Fruit fly (Drosophila melanogaster) whole organism, embryonic: ENCODE data around the gene f-cup.

ENCODE experiments used
- B-H2 ChIP-seq: fragments of 200-800 bp; sonication (Bioruptor generic); optimal IDR thresholded peaks from 2 replicates; lab custom pipeline; 2018; ENCODE audit warnings: missing biosample characterization, mild to moderate bottlenecking, missing genetic modification characterization
- BEAF-32 ChIP-seq: fragments of 200-800 bp; sonication (Bioruptor generic); optimal IDR thresholded peaks from 3 replicates; lab custom pipeline; 2017; ENCODE audit warnings: missing biosample characterization, missing genetic modification characterization, mild to moderate bottlenecking, moderate library complexity, missing genetic modification reagents
- Bteb2 ChIP-seq: fragments of 200-800 bp; sonication (Bioruptor generic); optimal IDR thresholded peaks from 2 replicates; lab custom pipeline; 2016; ENCODE audit warnings: missing biosample characterization, missing genetic modification characterization
- CG10431 ChIP-seq: fragments of 200-800 bp; sonication (Bioruptor generic); optimal IDR thresholded peaks from 3 replicates; lab custom pipeline; 2018; ENCODE audit warnings: missing biosample characterization, mild to moderate bottlenecking, missing genetic modification characterization
- CG10654 ChIP-seq: fragments of 200-800 bp; sonication (Bioruptor generic); optimal IDR thresholded peaks from 2 replicates; lab custom pipeline; 2016; ENCODE audit warnings: missing biosample characterization, missing genetic modification characterization
- CG11398 ChIP-seq: fragments of 200-800 bp; sonication (Bioruptor generic); optimal IDR thresholded peaks from 2 replicates; lab custom pipeline; 2016; ENCODE audit warnings: missing biosample characterization, missing genetic modification characterization
- CG11456 ChIP-seq: fragments of 200-800 bp; sonication (Bioruptor generic); IDR thresholded peaks from 3 replicates; pipeline ENCODE4 v1.3.6; 2022; ENCODE audit warnings: missing biosample characterization, missing genetic modification characterization
- CG11723 ChIP-seq: fragments of 200-800 bp; sonication (Bioruptor generic); optimal IDR thresholded peaks from 2 replicates; lab custom pipeline; 2017; ENCODE audit warnings: missing biosample characterization, mild to moderate bottlenecking, missing genetic modification characterization
- CG13296 ChIP-seq: fragments of 200-800 bp; sonication (Bioruptor generic); optimal IDR thresholded peaks from 3 replicates; lab custom pipeline; 2018; ENCODE audit warnings: missing biosample characterization, mild to moderate bottlenecking, missing genetic modification characterization
- CG1602 ChIP-seq: fragments of 200-800 bp; sonication (Bioruptor generic); optimal IDR thresholded peaks from 3 replicates; lab custom pipeline; 2016; ENCODE audit warnings: missing biosample characterization, missing genetic modification characterization
- CG1603 ChIP-seq: fragments of 200-800 bp; sonication (Bioruptor generic); optimal IDR thresholded peaks from 2 replicates; lab custom pipeline; 2019; ENCODE audit warnings: missing biosample characterization, mild to moderate bottlenecking, missing genetic modification characterization, moderate library complexity
- CG16779 ChIP-seq: fragments of 200-800 bp; sonication (Bioruptor generic); IDR thresholded peaks from 2 replicates; pipeline ENCODE4 v1.3.6; 2022; ENCODE audit warnings: missing biosample characterization, missing genetic modification characterization
- CG16813 ChIP-seq: fragments of 200-800 bp; sonication (Bioruptor generic); IDR thresholded peaks from 3 replicates; pipeline ENCODE4 v1.3.6; 2022; ENCODE audit warnings: missing biosample characterization, missing genetic modification characterization; ENCODE audit not compliant: partially characterized antibody
- CG16815 ChIP-seq: fragments of 200-800 bp; sonication (Bioruptor generic); optimal IDR thresholded peaks from 3 replicates; lab custom pipeline; 2017; ENCODE audit warnings: missing biosample characterization, mild to moderate bottlenecking, missing genetic modification characterization
- CG17568 ChIP-seq: fragments of 200-800 bp; sonication (Bioruptor generic); optimal IDR thresholded peaks from 2 replicates; lab custom pipeline; 2018; ENCODE audit warnings: missing biosample characterization, mild to moderate bottlenecking, missing genetic modification characterization, moderate library complexity
- CG2875 ChIP-seq: fragments of 200-800 bp; sonication (Bioruptor generic); optimal IDR thresholded peaks from 2 replicates; lab custom pipeline; 2017; ENCODE audit warnings: missing biosample characterization, mild to moderate bottlenecking, missing genetic modification characterization, missing genetic modification reagents
- CG4854 ChIP-seq: fragments of 200-800 bp; sonication (Bioruptor generic); optimal IDR thresholded peaks from 2 replicates; lab custom pipeline; 2016; ENCODE audit warnings: missing biosample characterization, missing genetic modification characterization, inconsistent platforms
- CG5180 ChIP-seq: fragments of 200-800 bp; sonication (Bioruptor generic); optimal IDR thresholded peaks from 3 replicates; lab custom pipeline; 2017; ENCODE audit warnings: missing biosample characterization, missing genetic modification characterization, mild to moderate bottlenecking, moderate library complexity, missing genetic modification reagents
- CG5953 ChIP-seq: fragments of 200-800 bp; sonication (Bioruptor generic); IDR thresholded peaks from 2 replicates; pipeline ENCODE4 v1.3.6; 2022; ENCODE audit warnings: missing biosample characterization, missing genetic modification characterization
- CG8388 ChIP-seq: fragments of 200-800 bp; sonication (Bioruptor generic); optimal IDR thresholded peaks from 2 replicates; lab custom pipeline; 2019; ENCODE audit warnings: missing biosample characterization, mild to moderate bottlenecking, missing genetic modification characterization, moderate library complexity
- Drgx ChIP-seq: fragments of 200-800 bp; sonication (Bioruptor generic); IDR thresholded peaks from 2 replicates; pipeline ENCODE4 v1.3.6; 2022; ENCODE audit warnings: missing biosample characterization, missing genetic modification characterization
- Ets97D ChIP-seq: fragments of 200-800 bp; sonication (Bioruptor generic); optimal IDR thresholded peaks from 3 replicates; lab custom pipeline; 2016; ENCODE audit warnings: missing biosample characterization, missing genetic modification characterization
- Oli ChIP-seq: fragments of 200-800 bp; sonication (Bioruptor generic); optimal IDR thresholded peaks from 2 replicates; lab custom pipeline; 2018; ENCODE audit warnings: missing biosample characterization, mild to moderate bottlenecking, missing genetic modification characterization, moderate library complexity
- Optix ChIP-seq: fragments of 200-800 bp; sonication (Bioruptor generic); IDR thresholded peaks from 3 replicates; pipeline ENCODE4 v1.3.6; 2022; ENCODE audit warnings: missing biosample characterization, missing genetic modification characterization
- Rfx ChIP-seq: fragments of 200-800 bp; sonication (Bioruptor generic); IDR thresholded peaks from 2 replicates; pipeline ENCODE4 v1.3.6; 2022; ENCODE audit warnings: missing biosample characterization, missing genetic modification characterization
- Sox102F ChIP-seq: fragments of 200-800 bp; sonication (Bioruptor generic); optimal IDR thresholded peaks from 2 replicates; lab custom pipeline; 2018; ENCODE audit warnings: missing biosample characterization, mild to moderate bottlenecking, missing genetic modification characterization, moderate library complexity
- aop ChIP-seq: fragments of 200-800 bp; sonication (Bioruptor generic); IDR thresholded peaks from 2 replicates; pipeline ENCODE4 v1.3.6; 2022; ENCODE audit warnings: missing biosample characterization, missing genetic modification characterization
- chm ChIP-seq: fragments of 200-800 bp; sonication (Bioruptor generic); IDR thresholded peaks from 2 replicates; pipeline ENCODE4 v1.3.6; 2022; ENCODE audit warnings: missing biosample characterization, missing genetic modification characterization
- ci ChIP-seq: fragments of 200-800 bp; sonication (Bioruptor generic); IDR thresholded peaks from 3 replicates; pipeline ENCODE4 v1.3.6; 2022; ENCODE audit warnings: missing biosample characterization, missing genetic modification characterization
- dm ChIP-seq: fragments of 200-800 bp; sonication (Bioruptor generic); optimal IDR thresholded peaks from 3 replicates; lab custom pipeline; 2016; ENCODE audit warnings: missing biosample characterization, missing genetic modification characterization
- esg ChIP-seq: fragments of 200-800 bp; sonication (Bioruptor generic); conservative IDR thresholded peaks from 2 replicates; pipeline ENCODE4 v1.3.6; 2022; ENCODE audit warnings: missing biosample characterization, missing genetic modification characterization
- fd64A ChIP-seq: fragments of 200-800 bp; sonication (Bioruptor generic); optimal IDR thresholded peaks from 3 replicates; lab custom pipeline; 2018; ENCODE audit warnings: missing biosample characterization, mild to moderate bottlenecking, missing genetic modification characterization
- fd96Cb ChIP-seq: fragments of 200-800 bp; sonication (Bioruptor generic); optimal IDR thresholded peaks from 2 replicates; lab custom pipeline; 2018; ENCODE audit warnings: missing biosample characterization, mild to moderate bottlenecking, missing genetic modification characterization, moderate library complexity
- gcm ChIP-seq: fragments of 200-800 bp; sonication (Bioruptor generic); optimal IDR thresholded peaks from 2 replicates; lab custom pipeline; 2019; ENCODE audit warnings: missing biosample characterization, mild to moderate bottlenecking, missing genetic modification characterization, moderate library complexity
- gem ChIP-seq: fragments of 200-800 bp; sonication (Bioruptor generic); optimal IDR thresholded peaks from 2 replicates; lab custom pipeline; 2019; ENCODE audit warnings: missing biosample characterization, mild to moderate bottlenecking, missing genetic modification characterization, moderate library complexity
- gro ChIP-seq: fragments of 200-800 bp; sonication (Bioruptor generic); optimal IDR thresholded peaks from 2 replicates; lab custom pipeline; 2016; ENCODE audit warnings: missing biosample characterization, missing genetic modification characterization
- gt ChIP-seq: fragments of 200-800 bp; sonication (Bioruptor generic); IDR thresholded peaks from 2 replicates; pipeline ENCODE4 v1.3.6; 2022; ENCODE audit warnings: missing biosample characterization, missing genetic modification characterization
- kah ChIP-seq: fragments of 200-800 bp; sonication (Bioruptor generic); optimal IDR thresholded peaks from 2 replicates; lab custom pipeline; 2018; ENCODE audit warnings: missing biosample characterization, mild to moderate bottlenecking, missing genetic modification characterization
- nom ChIP-seq: fragments of 200-800 bp; sonication (Bioruptor generic); optimal IDR thresholded peaks from 2 replicates; lab custom pipeline; 2017; ENCODE audit warnings: missing biosample characterization, missing genetic modification characterization, mild to moderate bottlenecking, moderate library complexity, missing genetic modification reagents
- scrt ChIP-seq: fragments of 200-800 bp; sonication (Bioruptor generic); optimal IDR thresholded peaks from 2 replicates; lab custom pipeline; 2018; ENCODE audit warnings: missing biosample characterization, mild to moderate bottlenecking, missing genetic modification characterization, moderate library complexity
- slbo ChIP-seq: fragments of 200-800 bp; sonication (Bioruptor generic); IDR thresholded peaks from 2 replicates; pipeline ENCODE4 v1.3.6; 2022; ENCODE audit warnings: missing biosample characterization, missing genetic modification characterization
- tin ChIP-seq: fragments of 200-800 bp; sonication (Bioruptor generic); optimal IDR thresholded peaks from 3 replicates; lab custom pipeline; 2016; ENCODE audit warnings: missing biosample characterization, missing genetic modification characterization
- tll ChIP-seq, 2 experiments: fragments of 200-800 bp in 1 of 2; fragments of >200 bp in 1 of 2; sonication (Bioruptor generic) in 1 of 2; optimal IDR thresholded peaks; 2 replicates each; lab custom pipeline; 2017 to 2019; ENCODE audit warnings: missing biosample characterization in 2 of 2, missing genetic modification characterization in 2 of 2, mild to moderate bottlenecking in 1 of 2, moderate library complexity in 1 of 2
- unc-4 ChIP-seq: fragments of 200-800 bp; sonication (Bioruptor generic); IDR thresholded peaks from 2 replicates; pipeline ENCODE4 v1.3.6; 2022; ENCODE audit warnings: missing biosample characterization, missing genetic modification characterization; ENCODE audit not compliant: partially characterized antibody
- unpg ChIP-seq: fragments of 200-800 bp; sonication (Bioruptor generic); optimal IDR thresholded peaks from 3 replicates; lab custom pipeline; 2018; ENCODE audit warnings: missing biosample characterization, mild to moderate bottlenecking, missing genetic modification characterization, moderate library complexity
- usp ChIP-seq: fragments of >200 bp; optimal IDR thresholded peaks from 2 replicates; lab custom pipeline; 2017; ENCODE audit warnings: missing biosample characterization, missing genetic modification characterization
- wek ChIP-seq: fragments of 200-800 bp; sonication (Bioruptor generic); optimal IDR thresholded peaks from 3 replicates; lab custom pipeline; 2018; ENCODE audit warnings: missing biosample characterization, mild to moderate bottlenecking, missing genetic modification characterization, moderate library complexity
- zfh1 ChIP-seq: fragments of 200-800 bp; sonication (Bioruptor generic); IDR thresholded peaks from 3 replicates; pipeline ENCODE4 v1.3.6; 2022; ENCODE audit warnings: missing biosample characterization, missing genetic modification characterization

The f-cup gene

dm6 chr3R:13713984-13714532, 13.4 kb upstream of the f-cup start (continued):
- TF ChIP-seq kah (GFP tag; lab: Kevin White, UChicago) (no peak), Optix (GFP tag; lab: Robert Waterston, UW) (0 out of 3 replicates have a peak, but pooled peaks have one; percentile 24), fd96Cb (tag; lab: Kevin White, UChicago) (no peak), Rfx (GFP tag; lab: Robert Waterston, UW) (0 out of 2 replicates have a peak, but pooled peaks have one; percentile 12), CG5953 (GFP tag; lab: Robert Waterston, UW) (peak; percentile 47; the same call in 1 of the 2 replicates), CG10431 (GFP tag; lab: Kevin White, UChicago) (no peak), gt (GFP tag; lab: Robert Waterston, UW) (no peak), ci (GFP tag; lab: Robert Waterston, UW) (0 out of 3 replicates have a peak, but pooled peaks have one; percentile 62), nom (peak; percentile 14), Bteb2 (GFP tag; lab: Kevin White, UChicago) (no peak), CG16779 (GFP tag; lab: Robert Waterston, UW) (0 out of 2 replicates have a peak, but pooled peaks have one; percentile 29), CG16813 (GFP tag; lab: Robert Waterston, UW) (no peak), gem (tag; lab: Kevin White, UChicago) (peak; percentile 7), CG17568 (GFP tag; lab: Kevin White, UChicago) (no peak), aop (GFP tag; lab: Robert Waterston, UW) (0 out of 2 replicates have a peak, but pooled peaks have one; percentile 60), CG11456 (GFP tag; lab: Robert Waterston, UW) (0 out of 3 replicates have a peak, but pooled peaks have one; percentile 33), CG4854 (GFP tag; lab: Kevin White, UChicago) (no peak), Drgx (0 out of 2 replicates have a peak, but pooled peaks have one; percentile 25), CG1603 (tag; lab: Kevin White, UChicago) (peak; percentile 30), fd64A (GFP tag; lab: Kevin White, UChicago) (peak; percentile 13)
- TF ChIP-seq, all 482 proteins: peak for 28

dm6 chr3R:13713541-13713940, 12.9 kb upstream of the f-cup start:
- peak; percentile 23 for TF ChIP-seq CG11723
- TF ChIP-seq gcm (GFP tag; lab: Kevin White, UChicago) = peak; percentile 20
- peak; percentile 3 for TF ChIP-seq scrt (GFP tag; lab: Kevin White, UChicago)
- TF ChIP-seq wek (GFP tag; lab: Kevin White, UChicago) = no peak
- TF ChIP-seq tin = peak; percentile 4
- peak; percentile 9 for TF ChIP-seq Oli (tag; lab: Kevin White, UChicago)
- no peak for TF ChIP-seq B-H2 (GFP tag; lab: Kevin White, UChicago)
- peak; percentile 7 for TF ChIP-seq CG13296 (GFP tag; lab: Kevin White, UChicago)
- TF ChIP-seq CG10431 (GFP tag; lab: Kevin White, UChicago) = no peak
- TF ChIP-seq gro (GFP tag; lab: Kevin White, UChicago) = no peak
- TF ChIP-seq tll (GFP tag; optimal IDR thresholded peaks at IDR 0.05; lab: Kevin White, UChicago) = peak in 1 of 2 experiments; percentile 42
- no peak for TF ChIP-seq BEAF-32 (GFP tag; lab: Kevin White, UChicago)
- TF ChIP-seq Ets97D (GFP tag; lab: Kevin White, UChicago) = no peak
- no peak for TF ChIP-seq CG11398 (GFP tag; lab: Kevin White, UChicago)
- no peak for TF ChIP-seq chm
- no peak for TF ChIP-seq CG2875 (GFP tag; lab: Kevin White, UChicago)
- peak; percentile 53 for TF ChIP-seq unpg (GFP tag; lab: Kevin White, UChicago)
- TF ChIP-seq usp (GFP tag; lab: Kevin White, UChicago) = no peak
- TF ChIP-seq dm (GFP tag; lab: Kevin White, UChicago) = no peak
- TF ChIP-seq CG8388 = peak; percentile 42
- no peak for TF ChIP-seq slbo
- no peak for TF ChIP-seq CG16815 (GFP tag; lab: Kevin White, UChicago)
- no peak for TF ChIP-seq esg
- TF ChIP-seq Sox102F = peak; percentile 52
- peak; percentile 27 for TF ChIP-seq CG1602 (GFP tag; lab: Kevin White, UChicago)
- TF ChIP-seq CG5180 (GFP tag; lab: Kevin White, UChicago) = peak; percentile 16
- TF ChIP-seq CG10654 = peak; percentile 24
- TF ChIP-seq unc-4 = no peak
- TF ChIP-seq zfh1 (GFP tag; lab: Robert Waterston, UW) = no peak
